Fruit fly (Drosophila melanogaster) whole organism, embryonic: ENCODE measurements around the gene CG32681.

Source experiments
- Bgb ChIP-seq: fragments of 200-800 bp; sonication (Bioruptor generic); IDR thresholded peaks from 2 replicates; pipeline ENCODE4 v1.3.6; 2022; ENCODE audit warnings: missing biosample characterization, missing genetic modification characterization; ENCODE audit not compliant: partially characterized antibody
- CG11456 ChIP-seq: fragments of 200-800 bp; sonication (Bioruptor generic); IDR thresholded peaks from 3 replicates; pipeline ENCODE4 v1.3.6; 2022; ENCODE audit warnings: missing biosample characterization, missing genetic modification characterization
- CG16779 ChIP-seq: fragments of 200-800 bp; sonication (Bioruptor generic); IDR thresholded peaks from 2 replicates; pipeline ENCODE4 v1.3.6; 2022; ENCODE audit warnings: missing biosample characterization, missing genetic modification characterization
- CG1792 ChIP-seq: fragments of 200-800 bp; sonication (Bioruptor generic); optimal IDR thresholded peaks from 2 replicates; lab custom pipeline; 2016; ENCODE audit warnings: missing biosample characterization, missing genetic modification characterization
- CG2678 ChIP-seq: fragments of 200-800 bp; sonication (Bioruptor generic); optimal IDR thresholded peaks from 3 replicates; lab custom pipeline; 2019; ENCODE audit warnings: missing biosample characterization, mild to moderate bottlenecking, missing genetic modification characterization, moderate library complexity
- CG31224 ChIP-seq: fragments of 200-800 bp; sonication (Bioruptor generic); IDR thresholded peaks from 2 replicates; pipeline ENCODE4 v1.3.6; 2022; ENCODE audit warnings: missing biosample characterization, missing genetic modification characterization
- CG3163 ChIP-seq: fragments of 200-800 bp; sonication (Bioruptor generic); optimal IDR thresholded peaks from 3 replicates; lab custom pipeline; 2016; ENCODE audit warnings: missing biosample characterization, missing genetic modification characterization
- CG32532 ChIP-seq: fragments of 200-800 bp; sonication (Bioruptor generic); IDR thresholded peaks from 2 replicates; pipeline ENCODE4 v1.3.6; 2022; ENCODE audit warnings: missing biosample characterization, missing genetic modification characterization
- CG4328 ChIP-seq: fragments of 200-800 bp; sonication (Bioruptor generic); optimal IDR thresholded peaks from 3 replicates; lab custom pipeline; 2017; ENCODE audit warnings: missing biosample characterization, missing genetic modification reagents, missing genetic modification characterization
- CG4360 ChIP-seq: fragments of 200-800 bp; sonication (Bioruptor generic); IDR thresholded peaks from 2 replicates; pipeline ENCODE4 v1.3.6; 2022; ENCODE audit warnings: missing biosample characterization, missing genetic modification characterization
- CG4730 ChIP-seq: fragments of 200-800 bp; sonication (Bioruptor generic); IDR thresholded peaks from 2 replicates; pipeline ENCODE4 v1.3.6; 2022; ENCODE audit warnings: missing biosample characterization, missing genetic modification characterization
- CG5245 ChIP-seq: fragments of 200-800 bp; sonication (Bioruptor generic); optimal IDR thresholded peaks from 3 replicates; lab custom pipeline; 2016; ENCODE audit warnings: missing biosample characterization, missing genetic modification characterization
- CG7928 ChIP-seq: fragments of 200-800 bp; sonication (Bioruptor generic); optimal IDR thresholded peaks from 2 replicates; lab custom pipeline; 2017; ENCODE audit warnings: missing biosample characterization, mild to moderate bottlenecking, missing genetic modification characterization
- CG7987 ChIP-seq: fragments of 200-800 bp; sonication (Bioruptor generic); optimal IDR thresholded peaks from 2 replicates; lab custom pipeline; 2018; ENCODE audit warnings: missing biosample characterization, mild to moderate bottlenecking, missing genetic modification characterization, moderate library complexity
- Camta ChIP-seq: fragments of 200-800 bp; sonication (Bioruptor generic); optimal IDR thresholded peaks from 2 replicates; lab custom pipeline; 2016; ENCODE audit warnings: missing biosample characterization, missing genetic modification characterization
- D19A ChIP-seq: fragments of 200-800 bp; optimal IDR thresholded peaks from 3 replicates; lab custom pipeline; 2019; ENCODE audit warnings: missing biosample characterization, mild to moderate bottlenecking, missing genetic modification characterization, moderate library complexity
- Deaf1 ChIP-seq: fragments of 200-800 bp; optimal IDR thresholded peaks from 3 replicates; lab custom pipeline; 2019; ENCODE audit warnings: missing biosample characterization, mild to moderate bottlenecking, missing genetic modification characterization, moderate library complexity
- Dip3 ChIP-seq: fragments of 200-800 bp; sonication (Bioruptor generic); optimal IDR thresholded peaks from 3 replicates; lab custom pipeline; 2016; ENCODE audit warnings: missing biosample characterization, missing genetic modification characterization
- E2f1 ChIP-seq: fragments of 200-800 bp; sonication (Bioruptor generic); IDR thresholded peaks from 2 replicates; pipeline ENCODE4 v1.3.6; 2022; ENCODE audit warnings: missing biosample characterization, missing genetic modification characterization
- Fer2 ChIP-seq: fragments of 200-800 bp; sonication (Bioruptor generic); optimal IDR thresholded peaks from 2 replicates; lab custom pipeline; 2018; ENCODE audit warnings: missing biosample characterization, mild to moderate bottlenecking, missing genetic modification characterization, moderate library complexity
- Gug ChIP-seq: fragments of 200-800 bp; sonication (Bioruptor generic); IDR thresholded peaks from 4 replicates; pipeline ENCODE4 v1.3.6; 2022; ENCODE audit warnings: missing biosample characterization, missing genetic modification characterization
- HHEX ChIP-seq: fragments of 200-800 bp; sonication (Bioruptor generic); optimal IDR thresholded peaks from 3 replicates; lab custom pipeline; 2017; ENCODE audit warnings: missing biosample characterization, mild to moderate bottlenecking, missing genetic modification characterization, missing genetic modification reagents
- HLH3B ChIP-seq: fragments of 200-800 bp; sonication (Bioruptor generic); IDR thresholded peaks from 2 replicates; pipeline ENCODE4 v1.3.6; 2022; ENCODE audit warnings: missing biosample characterization, missing genetic modification characterization
- HLH4C ChIP-seq: fragments of 200-800 bp; sonication (Bioruptor generic); IDR thresholded peaks from 3 replicates; pipeline ENCODE4 v1.3.6; 2022; ENCODE audit warnings: missing biosample characterization, missing genetic modification characterization; ENCODE audit not compliant: partially characterized antibody
- Hey ChIP-seq: fragments of 200-800 bp; sonication (Bioruptor generic); optimal IDR thresholded peaks from 3 replicates; lab custom pipeline; 2018; ENCODE audit warnings: missing biosample characterization, mild to moderate bottlenecking, missing genetic modification characterization
- Lpt ChIP-seq: fragments of >200 bp; optimal IDR thresholded peaks from 2 replicates; lab custom pipeline; 2018; ENCODE audit warnings: missing biosample characterization, missing genetic modification characterization
- Med ChIP-seq: fragments of 200-800 bp; sonication (Bioruptor generic); peaks from one replicate; lab custom pipeline; 2016; ENCODE audit warnings: missing biosample characterization, missing genetic modification characterization, mild to moderate bottlenecking, inconsistent platforms, moderate library complexity
- Neu2 ChIP-seq: fragments of 200-800 bp; sonication (Bioruptor generic); optimal IDR thresholded peaks from 3 replicates; lab custom pipeline; 2016; ENCODE audit warnings: missing biosample characterization, missing genetic modification characterization, borderline replicate concordance
- PHDP ChIP-seq: fragments of 200-800 bp; sonication (Bioruptor generic); optimal IDR thresholded peaks from 3 replicates; lab custom pipeline; 2018; ENCODE audit warnings: missing biosample characterization, mild to moderate bottlenecking, missing genetic modification characterization, moderate library complexity
- Pdp1 ChIP-seq, 2 experiments: fragments of 200-800 bp; sonication (Bioruptor generic); optimal IDR thresholded peaks; 3 replicates each; lab custom pipeline; 2016; ENCODE audit warnings: missing biosample characterization in 2 of 2, missing genetic modification characterization in 2 of 2, mild to moderate bottlenecking in 1 of 2, moderate library complexity in 1 of 2
- Rx ChIP-seq: fragments of 200-800 bp; sonication (Bioruptor generic); IDR thresholded peaks from 2 replicates; pipeline ENCODE4 v1.3.6; 2022; ENCODE audit warnings: missing biosample characterization, missing genetic modification characterization
- Side ChIP-seq: fragments of 200-800 bp; sonication (Bioruptor generic); optimal IDR thresholded peaks from 2 replicates; lab custom pipeline; 2016; ENCODE audit warnings: missing biosample characterization, missing genetic modification characterization
- Trl ChIP-seq, 3 experiments: fragments of >200 bp in 2 of 3; fragments of 200-800 bp in 1 of 3; sonication (Bioruptor generic) in 1 of 3; optimal IDR thresholded peaks; 2 replicates in 1 of 3; 3 replicates in 2 of 3; lab custom pipeline; 2016 to 2017; ENCODE audit warnings: missing biosample characterization in 1 of 3, missing genetic modification characterization in 1 of 3
- amos ChIP-seq: fragments of 200-800 bp; sonication (Bioruptor generic); IDR thresholded peaks from 2 replicates; pipeline ENCODE4 v1.3.6; 2022; ENCODE audit warnings: missing biosample characterization, missing genetic modification characterization; ENCODE audit not compliant: partially characterized antibody
- aop ChIP-seq: fragments of 200-800 bp; sonication (Bioruptor generic); IDR thresholded peaks from 2 replicates; pipeline ENCODE4 v1.3.6; 2022; ENCODE audit warnings: missing biosample characterization, missing genetic modification characterization
- gcm2 ChIP-seq: fragments of 200-800 bp; sonication (Bioruptor generic); optimal IDR thresholded peaks from 2 replicates; lab custom pipeline; 2016; ENCODE audit warnings: missing biosample characterization, missing genetic modification characterization
- gfzf ChIP-seq: fragments of 200-800 bp; sonication (Bioruptor generic); optimal IDR thresholded peaks from 2 replicates; lab custom pipeline; 2016; ENCODE audit warnings: missing biosample characterization, mild to moderate bottlenecking, missing genetic modification characterization, moderate library complexity
- ind ChIP-seq: fragments of 200-800 bp; sonication (Bioruptor generic); optimal IDR thresholded peaks from 3 replicates; lab custom pipeline; 2016; ENCODE audit warnings: missing biosample characterization, missing genetic modification characterization
- phol ChIP-seq: fragments of 200-800 bp; sonication (Bioruptor generic); optimal IDR thresholded peaks from 3 replicates; lab custom pipeline; 2018; ENCODE audit warnings: missing biosample characterization, mild to moderate bottlenecking, missing genetic modification characterization, moderate library complexity
- sd ChIP-seq: fragments of 200-800 bp; sonication (Bioruptor generic); optimal IDR thresholded peaks from 3 replicates; lab custom pipeline; 2018; ENCODE audit warnings: missing biosample characterization, mild to moderate bottlenecking, missing genetic modification characterization, moderate library complexity
- seq ChIP-seq: fragments of 200-800 bp; sonication (Bioruptor generic); IDR thresholded peaks from 2 replicates; pipeline ENCODE4 v1.3.6; 2022; ENCODE audit warnings: missing biosample characterization, missing genetic modification characterization
- stc ChIP-seq: fragments of 200-800 bp; sonication (Bioruptor generic); IDR thresholded peaks from 2 replicates; pipeline ENCODE4 v1.3.6; 2022; ENCODE audit warnings: missing biosample characterization, missing genetic modification characterization
- stwl ChIP-seq: fragments of 200-800 bp; sonication (Bioruptor generic); optimal IDR thresholded peaks from 3 replicates; lab custom pipeline; 2018; ENCODE audit warnings: missing biosample characterization, mild to moderate bottlenecking, missing genetic modification characterization, moderate library complexity
- unc-4 ChIP-seq: fragments of 200-800 bp; sonication (Bioruptor generic); IDR thresholded peaks from 2 replicates; pipeline ENCODE4 v1.3.6; 2022; ENCODE audit warnings: missing biosample characterization, missing genetic modification characterization; ENCODE audit not compliant: partially characterized antibody
- zen2 ChIP-seq: fragments of 200-800 bp; sonication (Bioruptor generic); IDR thresholded peaks from 3 replicates; pipeline ENCODE4 v1.3.6; 2022; ENCODE audit warnings: missing biosample characterization, missing genetic modification characterization; ENCODE audit not compliant: partially characterized antibody

CG32681 gene

DNA sequence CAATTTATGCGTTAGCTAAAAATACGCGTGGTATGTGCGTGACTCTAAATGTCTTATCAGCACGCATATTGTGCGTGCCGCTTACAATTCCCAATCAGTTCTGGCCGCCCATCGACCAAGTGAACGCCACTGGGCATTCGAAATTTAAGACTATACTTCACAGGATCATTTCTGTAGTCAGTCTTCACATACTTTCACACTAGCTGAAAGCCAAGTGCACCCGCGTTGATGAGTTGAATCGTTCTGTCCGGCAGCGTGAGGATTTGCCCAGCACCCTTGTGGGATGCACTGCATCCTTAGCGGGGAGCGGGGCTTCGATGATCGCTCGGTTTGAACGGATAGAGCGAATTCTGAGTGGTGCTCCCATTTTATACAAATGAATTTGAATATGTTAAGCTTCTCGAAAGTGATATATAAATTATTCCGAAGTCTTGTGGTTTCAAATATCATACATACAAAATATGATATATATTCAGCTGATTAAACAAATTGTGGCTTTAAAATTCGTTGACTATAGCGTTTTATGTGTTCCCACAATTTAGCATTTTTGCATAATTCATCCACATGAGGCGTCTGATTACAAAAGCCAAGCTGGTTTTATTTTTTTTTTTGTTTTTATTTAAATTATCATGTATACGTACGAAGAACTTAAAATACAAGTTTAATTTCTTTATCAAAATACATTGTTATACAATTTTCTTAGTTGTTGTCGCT is 33.0 kb downstream of the CG32681 start (continued):
- TF ChIP-seq CG1792, result no peak
- 0 out of 2 replicates have a peak, but pooled peaks have one; percentile 20 for TF ChIP-seq CG16779
- TF ChIP-seq sd (tag; lab: Kevin White, UChicago), result peak; percentile 8
- peak; percentile 4 for TF ChIP-seq Camta
- TF ChIP-seq Rx (GFP tag; lab: Robert Waterston, UW), result no peak
- TF ChIP-seq CG2678 (tag; lab: Kevin White, UChicago), result peak; percentile 14
- 0 out of 2 replicates have a peak, but pooled peaks have one; percentile 13 for TF ChIP-seq HLH3B (GFP tag; lab: Robert Waterston, UW)
- peak; percentile 43; the same call in 1 of the 2 replicates for TF ChIP-seq Bgb (GFP tag; lab: Robert Waterston, UW)
- no peak for TF ChIP-seq CG11456
- peak; percentile 26; the same call in 1 of the 2 replicates for TF ChIP-seq amos (GFP tag; lab: Robert Waterston, UW)

DNA sequence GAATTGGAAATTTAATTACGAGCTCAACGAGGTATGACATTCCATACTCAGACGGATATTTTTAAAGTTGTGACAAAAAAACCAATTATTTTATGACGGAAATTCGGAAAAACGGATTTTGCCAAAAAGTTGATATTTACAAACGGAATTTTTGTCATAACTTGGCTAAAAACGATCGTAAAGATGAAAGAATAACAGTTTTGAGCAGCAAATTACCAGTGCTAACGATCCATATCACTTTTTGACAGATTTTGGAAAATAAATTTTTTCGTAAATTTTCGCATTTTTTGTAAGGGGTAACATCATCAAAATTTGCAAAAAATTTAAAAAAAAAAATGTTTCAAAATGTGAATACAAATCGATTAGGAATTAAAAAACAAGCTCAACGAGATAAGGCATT is 40.7 kb downstream of the CG32681 start:
- TF ChIP-seq CG5245 (GFP tag; lab: Kevin White, UChicago), result no peak
- no peak for TF ChIP-seq CG4360 (GFP tag; lab: Robert Waterston, UW)
- TF ChIP-seq CG31224 (GFP tag; lab: Robert Waterston, UW), result no peak
- TF ChIP-seq ind (GFP tag; lab: Kevin White, UChicago), result no peak
- TF ChIP-seq phol (tag; lab: Kevin White, UChicago), result no peak
- TF ChIP-seq Neu2 (GFP tag; lab: Kevin White, UChicago), result no peak
- no peak for TF ChIP-seq gfzf (GFP tag; lab: Kevin White, UChicago)
- TF ChIP-seq stc, result no peak
- no peak for TF ChIP-seq Fer2 (tag; lab: Kevin White, UChicago)
- TF ChIP-seq E2f1, result no peak
- no peak for TF ChIP-seq PHDP (tag; lab: Kevin White, UChicago)
- TF ChIP-seq seq (GFP tag; lab: Robert Waterston, UW), result no peak
- TF ChIP-seq aop, result no peak

DNA sequence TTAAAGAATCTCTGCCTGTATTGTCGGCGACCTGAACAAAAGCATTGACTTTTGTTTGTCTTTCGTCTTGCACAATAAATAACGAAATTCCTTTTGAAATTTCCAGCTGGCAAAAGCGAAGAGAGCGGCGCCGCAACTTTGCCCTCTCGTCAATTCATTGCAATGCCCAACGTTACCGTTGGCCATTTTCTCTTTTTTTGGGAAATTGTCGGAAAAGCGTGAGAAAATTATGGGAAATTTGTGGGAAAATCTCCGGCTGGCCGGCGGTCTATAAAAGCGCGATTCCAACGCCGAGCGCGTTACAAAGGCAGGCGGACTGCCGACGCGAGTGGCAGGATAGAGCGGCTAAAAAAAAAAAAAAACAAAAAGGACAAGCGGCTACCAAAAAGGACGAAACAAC is 47.8 kb downstream of the CG32681 start, which contains the start of gene CG43740:
Gene CG43740, plus strand, starts transcription at position 301 of the 400 bp plus-strand sequence.
- peak; percentile 24 for TF ChIP-seq Med (GFP tag; lab: Kevin White, UChicago)
- peak; percentile 9 to 23 for TF ChIP-seq Trl (optimal IDR thresholded peaks at IDR 0.05; lab: Kevin White, UChicago)
- no peak for TF ChIP-seq Trl (GFP tag; optimal IDR thresholded peaks at IDR 0.05; lab: Kevin White, UChicago)
- no peak for TF ChIP-seq Gug
- TF ChIP-seq sd (tag; lab: Kevin White, UChicago), result peak; percentile 58
- TF ChIP-seq zen2 (GFP tag; lab: Robert Waterston, UW), result no peak
- TF ChIP-seq unc-4 (GFP tag; lab: Robert Waterston, UW), result 0 out of 2 replicates have a peak, but pooled peaks have one; percentile 18
- peak in 1 of 2 experiments; percentile 1 for TF ChIP-seq Pdp1 (GFP tag; optimal IDR thresholded peaks at IDR 0.05; lab: Kevin White, UChicago)
- TF ChIP-seq CG3163, result peak; percentile 60
- TF ChIP-seq CG32532 (GFP tag; lab: Robert Waterston, UW), result peak; percentile 13; the same call in 1 of the 2 replicates
- peak; percentile 23 for TF ChIP-seq Deaf1 (tag; lab: Kevin White, UChicago)

DNA sequence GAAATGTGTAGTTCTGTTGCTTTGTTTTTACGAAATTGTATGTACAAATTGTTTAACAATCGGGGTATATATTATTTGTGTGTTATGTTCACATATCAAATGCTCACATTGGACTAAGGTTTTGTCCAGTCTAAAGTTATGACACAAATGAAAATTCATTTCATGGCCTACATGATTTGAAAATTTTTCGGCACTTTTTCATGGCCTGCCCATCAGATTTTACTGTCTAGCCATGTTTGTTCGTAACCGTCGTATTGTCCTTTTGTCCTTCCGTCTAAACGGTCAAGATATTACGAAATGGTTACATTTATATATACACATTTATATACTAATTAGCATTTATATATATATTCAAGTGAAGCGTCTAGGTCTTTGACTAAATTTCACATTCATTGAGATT is 49.4 kb downstream of the CG32681 start, which contains the start of gene CG15306:
Gene CG15306, minus strand, starts transcription at position 101 of the 400 bp plus-strand sequence.
- no peak for TF ChIP-seq stwl (tag; lab: Kevin White, UChicago)
- TF ChIP-seq CG4328, result no peak
- TF ChIP-seq CG7928, result no peak
- no peak for TF ChIP-seq Hey (tag; lab: Kevin White, UChicago)
- TF ChIP-seq sd (tag; lab: Kevin White, UChicago), result no peak
- no peak for TF ChIP-seq HLH4C
- no peak for TF ChIP-seq E2f1
- no peak for TF ChIP-seq CG7987 (GFP tag; lab: Kevin White, UChicago)
- TF ChIP-seq CG4730 (GFP tag; lab: Robert Waterston, UW), result no peak
- no peak for TF ChIP-seq D19A
- no peak for TF ChIP-seq Lpt
- TF ChIP-seq Side (GFP tag; lab: Kevin White, UChicago), result no peak
- no peak for TF ChIP-seq HHEX (GFP tag; lab: Kevin White, UChicago)
- no peak for TF ChIP-seq Dip3 (GFP tag; lab: Kevin White, UChicago)
- TF ChIP-seq gcm2 (GFP tag; lab: Kevin White, UChicago), result no peak
